Fruit fly (Drosophila melanogaster): ENCODE measurements around the gene m.

Gene m

DNA sequence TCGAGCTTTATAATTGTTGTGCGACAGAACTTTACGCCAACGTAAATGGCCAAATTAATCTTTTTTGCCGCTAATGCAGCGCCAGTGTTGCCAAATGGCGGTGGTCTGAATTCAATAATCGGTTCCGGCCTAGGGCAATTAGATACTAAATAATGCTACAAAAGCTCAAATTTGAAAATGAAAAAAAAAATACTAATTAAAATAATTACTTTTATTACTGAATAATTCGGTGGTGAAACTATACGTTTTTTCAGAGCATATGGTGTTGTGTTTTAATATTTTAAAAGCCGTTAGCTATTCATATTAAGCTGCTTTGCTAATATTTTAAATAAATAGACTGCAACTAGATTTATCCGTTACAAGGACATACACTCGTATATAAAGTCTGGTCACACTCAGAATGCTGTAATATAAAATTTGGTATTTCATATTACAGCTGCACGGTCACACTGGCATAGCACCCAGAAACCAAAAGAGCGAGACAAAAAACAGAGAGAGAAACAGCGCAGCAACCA, 62.4 kb downstream of the m start, which contains the start of the genes CG1578 and rudhira (continued):
- TF ChIP-seq CG3163 (GFP tag; optimal IDR thresholded peaks at IDR 0.05) (no peak), tio (GFP tag; optimal IDR thresholded peaks at IDR 0.05) (no peak), CG16813 (GFP tag; IDR thresholded peaks at IDR 0.05; ENCODE audit: partially characterized antibody) (0 out of 3 replicates have a peak, but pooled peaks have one; percentile 9), bcd (GFP tag; optimal IDR thresholded peaks at IDR 0.05) (peak; percentile 34), Bgb (GFP tag; IDR thresholded peaks at IDR 0.05; ENCODE audit: partially characterized antibody) (peak; percentile 6; the same call in 1 of the 2 replicates), pfk (GFP tag; optimal IDR thresholded peaks at IDR 0.05) (no peak), eve (GFP tag; optimal IDR thresholded peaks at IDR 0.05) (peak in 1 of 2 experiments; percentile 33), CG4328 (GFP tag; optimal IDR thresholded peaks at IDR 0.05) (peak; percentile 21), CG9727 (GFP tag; optimal IDR thresholded peaks at IDR 0.05) (peak; percentile 30), CG9876 (GFP tag; optimal IDR thresholded peaks at IDR 0.05) (no peak), ftz-f1 (GFP tag; optimal IDR thresholded peaks at IDR 0.05) (peak; percentile 71), corto (GFP tag; optimal IDR thresholded peaks at IDR 0.05) (no peak), CG11093 (GFP tag; IDR thresholded peaks at IDR 0.05) (no peak), Med (GFP tag) (peak; percentile 80), Drgx (GFP tag; IDR thresholded peaks at IDR 0.05) (no peak), sqz (GFP tag; optimal IDR thresholded peaks at IDR 0.05) (peak; percentile 46), exex (tag; optimal IDR thresholded peaks at IDR 0.05) (peak; percentile 12), CG15601 (tag; optimal IDR thresholded peaks at IDR 0.05) (peak; percentile 40), CG18619 (GFP tag; optimal IDR thresholded peaks at IDR 0.05) (peak; percentile 19), Mad (GFP tag; optimal IDR thresholded peaks at IDR 0.05) (no peak), chinmo (GFP tag; IDR thresholded peaks at IDR 0.05; ENCODE audit: partially characterized antibody) (no peak), CG13287 (GFP tag; IDR thresholded peaks at IDR 0.05; ENCODE audit: partially characterized antibody) (peak; percentile 12; the same call in 1 of the 2 replicates), CG10366 (GFP tag; IDR thresholded peaks at IDR 0.05) (no peak), E2f2 (GFP tag; IDR thresholded peaks at IDR 0.05) (peak; percentile 58), CG31441 (GFP tag; IDR thresholded peaks at IDR 0.05) (peak; percentile 33; the same call in 1 of the 2 replicates), Mrtf (GFP tag; IDR thresholded peaks at IDR 0.05) (no peak), sr (GFP tag; IDR thresholded peaks at IDR 0.05) (peak; percentile 49; the same call in 1 of the 3 replicates), CG12391 (tag; optimal IDR thresholded peaks at IDR 0.05) (peak; percentile 38), MTF-1 (GFP tag; optimal IDR thresholded peaks at IDR 0.05; ENCODE audit: borderline replicate concordance) (no peak)

DNA sequence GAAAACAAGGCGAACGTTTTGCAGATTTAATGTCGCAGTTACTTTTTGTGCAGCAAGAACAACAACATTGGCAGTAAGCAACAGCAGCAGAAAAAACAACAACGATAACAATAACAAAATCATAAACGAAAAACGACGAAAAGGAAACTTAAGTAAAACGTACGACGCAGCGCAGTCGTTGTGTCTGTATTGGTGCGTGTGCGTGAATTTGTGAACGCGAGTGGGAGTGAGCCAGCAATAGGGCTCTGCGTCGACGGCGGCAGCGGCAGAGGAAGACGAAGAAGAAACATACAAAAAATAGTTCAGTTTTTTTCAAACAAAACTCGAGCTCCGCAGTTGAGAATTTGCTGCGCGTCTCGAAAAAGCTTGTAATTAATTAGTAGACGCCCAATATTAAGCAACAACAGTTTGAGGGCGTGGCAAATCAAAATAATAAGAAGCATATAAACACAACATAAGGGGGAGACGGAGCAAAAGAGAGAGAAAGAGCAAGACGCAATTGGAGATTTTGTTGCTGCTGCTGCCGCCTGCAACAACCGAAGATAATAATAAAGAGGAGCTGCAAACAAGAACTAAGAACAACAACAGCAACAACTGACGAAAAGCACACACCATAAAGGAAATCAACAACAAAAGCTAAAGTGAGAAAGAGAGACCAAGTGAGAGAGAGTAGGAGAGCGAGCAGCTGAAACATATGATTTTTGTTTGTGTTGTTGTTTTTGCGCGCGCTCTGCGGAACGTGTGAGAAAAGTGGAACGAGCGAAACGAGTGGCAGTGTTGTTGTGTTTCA, 63.3 kb downstream of the m start:
- TF ChIP-seq cg (GFP tag; optimal IDR thresholded peaks at IDR 0.05) = peak; percentile 74
- TF ChIP-seq CG17328 (GFP tag; IDR thresholded peaks at IDR 0.05) = no peak
- peak; percentile 9 for TF ChIP-seq CG12299 (tag; optimal IDR thresholded peaks at IDR 0.05)
- TF ChIP-seq CG1832 (GFP tag; optimal IDR thresholded peaks at IDR 0.05) = peak; percentile 47
- TF ChIP-seq croc (GFP tag; conservative IDR thresholded peaks at IDR 0.05) = no peak
- TF ChIP-seq CG11504 (tag; optimal IDR thresholded peaks at IDR 0.05) = peak; percentile 13
- no peak for TF ChIP-seq wor (GFP tag; IDR thresholded peaks at IDR 0.05)
- TF ChIP-seq yki (optimal IDR thresholded peaks at IDR 0.05) = peak; percentile 10
- TF ChIP-seq Blimp-1 (GFP tag; optimal IDR thresholded peaks at IDR 0.05) = no peak
- peak; percentile 81 for TF ChIP-seq Aef1 (GFP tag; IDR thresholded peaks at IDR 0.05)
- no peak for TF ChIP-seq CG16815 (GFP tag; optimal IDR thresholded peaks at IDR 0.05)
- no peak for TF ChIP-seq CG13123 (GFP tag; optimal IDR thresholded peaks at IDR 0.05)
- TF ChIP-seq CHES-1-like (GFP tag; optimal IDR thresholded peaks at IDR 0.05) = peak; percentile 60
- no peak for TF ChIP-seq bowl (GFP tag; IDR thresholded peaks at IDR 0.05)
- no peak for TF ChIP-seq nerfin-1 (tag; optimal IDR thresholded peaks at IDR 0.05)
- TF ChIP-seq CG14014 (GFP tag; IDR thresholded peaks at IDR 0.05) = 0 out of 2 replicates have a peak, but pooled peaks have one; percentile 16
- TF ChIP-seq HLHmδ (GFP tag; optimal IDR thresholded peaks at IDR 0.05) = peak; percentile 36
- TF ChIP-seq CG15601 (tag; optimal IDR thresholded peaks at IDR 0.05) = peak; percentile 21
- TF ChIP-seq CG15479 (GFP tag; optimal IDR thresholded peaks at IDR 0.05) = peak; percentile 40
- peak; percentile 40 for TF ChIP-seq sens (GFP tag)
- peak; percentile 29; the same call in 1 of the 3 replicates for TF ChIP-seq ci (GFP tag; IDR thresholded peaks at IDR 0.05)
